Fruit fly (Drosophila melanogaster) whole organism, embryonic: ENCODE data around the gene Art3.

ENCODE experiments used
- B-H1 ChIP-seq: fragments of 200-800 bp; sonication (Bioruptor generic); IDR thresholded peaks from 3 replicates; pipeline ENCODE4 v1.3.6; 2022; ENCODE audit warnings: missing biosample characterization, missing genetic modification characterization
- C15 ChIP-seq: fragments of 200-800 bp; sonication (Bioruptor generic); IDR thresholded peaks from 3 replicates; pipeline ENCODE4 v1.3.6; 2022; ENCODE audit warnings: missing biosample characterization, missing genetic modification characterization
- CG11560 ChIP-seq: fragments of 200-800 bp; sonication (Bioruptor generic); IDR thresholded peaks from 3 replicates; pipeline ENCODE4 v1.3.6; 2022; ENCODE audit warnings: missing biosample characterization, missing genetic modification characterization
- CG1233 ChIP-seq: fragments of 200-800 bp; sonication (Bioruptor generic); optimal IDR thresholded peaks from 4 replicates; lab custom pipeline; 2018; ENCODE audit warnings: missing biosample characterization, mild to moderate bottlenecking, missing genetic modification characterization
- CG12769 ChIP-seq: fragments of 200-800 bp; sonication (Bioruptor generic); optimal IDR thresholded peaks from 2 replicates; lab custom pipeline; 2019; ENCODE audit warnings: missing biosample characterization, mild to moderate bottlenecking, missing genetic modification characterization, moderate library complexity
- CG1603 ChIP-seq: fragments of 200-800 bp; sonication (Bioruptor generic); optimal IDR thresholded peaks from 2 replicates; lab custom pipeline; 2019; ENCODE audit warnings: missing biosample characterization, mild to moderate bottlenecking, missing genetic modification characterization, moderate library complexity
- CG17829 ChIP-seq: fragments of 200-800 bp; optimal IDR thresholded peaks from 2 replicates; lab custom pipeline; 2019; ENCODE audit warnings: missing biosample characterization, mild to moderate bottlenecking, missing genetic modification characterization, moderate library complexity
- CG17912 ChIP-seq: fragments of 200-800 bp; sonication (Bioruptor generic); optimal IDR thresholded peaks from 2 replicates; lab custom pipeline; 2018; ENCODE audit warnings: missing biosample characterization, mild to moderate bottlenecking, missing genetic modification characterization
- CG2202 ChIP-seq: fragments of 200-800 bp; sonication (Bioruptor generic); optimal IDR thresholded peaks from 2 replicates; lab custom pipeline; 2018; ENCODE audit warnings: missing biosample characterization, mild to moderate bottlenecking, missing genetic modification characterization
- CG3065 ChIP-seq: fragments of 200-800 bp; sonication (Bioruptor generic); optimal IDR thresholded peaks from 2 replicates; lab custom pipeline; 2016; ENCODE audit warnings: missing biosample characterization, missing genetic modification characterization
- CG32772 ChIP-seq: fragments of 200-800 bp; sonication (Bioruptor generic); IDR thresholded peaks from 2 replicates; pipeline ENCODE4 v1.3.6; 2022; ENCODE audit warnings: missing biosample characterization, missing genetic modification characterization
- CG3726 ChIP-seq: fragments of 200-800 bp; sonication (Bioruptor generic); IDR thresholded peaks from 3 replicates; pipeline ENCODE4, ENCODE4 v1.3.6; 2022; ENCODE audit warnings: missing biosample characterization, missing genetic modification characterization
- CG5245 ChIP-seq: fragments of 200-800 bp; sonication (Bioruptor generic); optimal IDR thresholded peaks from 3 replicates; lab custom pipeline; 2016; ENCODE audit warnings: missing biosample characterization, missing genetic modification characterization
- CG6254 ChIP-seq: fragments of 200-800 bp; sonication (Bioruptor generic); optimal IDR thresholded peaks from 3 replicates; lab custom pipeline; 2017; ENCODE audit warnings: mild to moderate bottlenecking, missing biosample characterization, missing genetic modification reagents, missing genetic modification characterization
- CG6765 ChIP-seq: fragments of 200-800 bp; sonication (Bioruptor generic); optimal IDR thresholded peaks from 3 replicates; lab custom pipeline; 2017; ENCODE audit warnings: missing biosample characterization, mild to moderate bottlenecking, missing genetic modification characterization
- CG8089 ChIP-seq: fragments of 200-800 bp; sonication (Bioruptor generic); optimal IDR thresholded peaks from 3 replicates; lab custom pipeline; 2016; ENCODE audit warnings: missing biosample characterization, missing genetic modification characterization
- CG8765 ChIP-seq: fragments of 200-800 bp; sonication (Bioruptor generic); IDR thresholded peaks from 2 replicates; pipeline ENCODE4 v1.3.6; 2022; ENCODE audit warnings: missing biosample characterization, missing genetic modification characterization
- CG9215 ChIP-seq: fragments of 200-800 bp; sonication (Bioruptor generic); IDR thresholded peaks from 2 replicates; pipeline ENCODE4 v1.3.6; 2022; ENCODE audit warnings: missing biosample characterization, missing genetic modification characterization
- CG9876 ChIP-seq: fragments of 200-800 bp; sonication (Bioruptor generic); optimal IDR thresholded peaks from 2 replicates; lab custom pipeline; 2016; ENCODE audit warnings: missing biosample characterization, missing genetic modification characterization
- CTCF ChIP-seq: fragments of 200-800 bp; sonication (Bioruptor generic); optimal IDR thresholded peaks from 2 replicates; lab custom pipeline; 2017; ENCODE audit warnings: missing biosample characterization, mild to moderate bottlenecking, missing genetic modification characterization, moderate library complexity
- CkIIα-i1 ChIP-seq: fragments of 200-800 bp; sonication (Bioruptor generic); IDR thresholded peaks from 2 replicates; pipeline ENCODE4 v1.3.6; 2022; ENCODE audit warnings: missing biosample characterization, missing genetic modification characterization
- Dip3 ChIP-seq: fragments of 200-800 bp; sonication (Bioruptor generic); optimal IDR thresholded peaks from 3 replicates; lab custom pipeline; 2016; ENCODE audit warnings: missing biosample characterization, missing genetic modification characterization
- Doc3 ChIP-seq: fragments of 200-800 bp; sonication (Bioruptor generic); IDR thresholded peaks from 3 replicates; pipeline ENCODE4 v1.3.6; 2022; ENCODE audit warnings: missing biosample characterization, missing genetic modification characterization; ENCODE audit not compliant: partially characterized antibody
- Fer3 ChIP-seq: fragments of 200-800 bp; sonication (Bioruptor generic); optimal IDR thresholded peaks from 2 replicates; lab custom pipeline; 2018; ENCODE audit warnings: missing biosample characterization, mild to moderate bottlenecking, missing genetic modification characterization, moderate library complexity
- GATAe ChIP-seq: fragments of 200-800 bp; sonication (Bioruptor generic); conservative IDR thresholded peaks from 2 replicates; pipeline ENCODE4 v1.3.6; 2022; ENCODE audit warnings: missing biosample characterization, missing genetic modification characterization
- Jarid2 ChIP-seq: fragments of 200-800 bp; sonication (Bioruptor generic); optimal IDR thresholded peaks from 3 replicates; lab custom pipeline; 2017; ENCODE audit warnings: mild to moderate bottlenecking, missing biosample characterization, missing genetic modification reagents, missing genetic modification characterization
- Mrtf ChIP-seq: fragments of 200-800 bp; sonication (Bioruptor generic); IDR thresholded peaks from 3 replicates; pipeline ENCODE4 v1.3.6; 2022; ENCODE audit warnings: missing biosample characterization, missing genetic modification characterization
- Myb ChIP-seq: fragments of 200-800 bp; sonication (Bioruptor generic); optimal IDR thresholded peaks from 2 replicates; lab custom pipeline; 2016; ENCODE audit warnings: missing biosample characterization, missing genetic modification characterization
- Pdp1 ChIP-seq, 2 experiments: fragments of 200-800 bp; sonication (Bioruptor generic); optimal IDR thresholded peaks; 3 replicates each; lab custom pipeline; 2016; ENCODE audit warnings: missing biosample characterization in 2 of 2, missing genetic modification characterization in 2 of 2, mild to moderate bottlenecking in 1 of 2, moderate library complexity in 1 of 2
- Poxn ChIP-seq: fragments of 200-800 bp; sonication (Bioruptor generic); IDR thresholded peaks from 2 replicates; pipeline ENCODE4 v1.3.6; 2022; ENCODE audit warnings: missing biosample characterization, missing genetic modification characterization
- Ravus ChIP-seq: fragments of 200-800 bp; sonication (Bioruptor generic); IDR thresholded peaks from 2 replicates; pipeline ENCODE4 v1.3.6; 2022; ENCODE audit warnings: missing biosample characterization, missing genetic modification characterization
- Sox100B ChIP-seq: fragments of 200-800 bp; sonication (Bioruptor generic); optimal IDR thresholded peaks from 3 replicates; lab custom pipeline; 2018; ENCODE audit warnings: missing biosample characterization, mild to moderate bottlenecking, missing genetic modification characterization
- Spps ChIP-seq: fragments of 200-800 bp; sonication (Bioruptor generic); optimal IDR thresholded peaks from 2 replicates; lab custom pipeline; 2018; ENCODE audit warnings: missing biosample characterization, mild to moderate bottlenecking, missing genetic modification characterization
- Taf1 ChIP-seq: fragments of 200-800 bp; sonication (Bioruptor generic); IDR thresholded peaks from 2 replicates; pipeline ENCODE4 v1.3.6; 2022; ENCODE audit warnings: missing biosample characterization, missing genetic modification characterization
- bab2 ChIP-seq: fragments of 200-800 bp; sonication (Bioruptor generic); optimal IDR thresholded peaks from 2 replicates; lab custom pipeline; 2016; ENCODE audit warnings: missing biosample characterization, missing genetic modification characterization
- bsh ChIP-seq, 2 experiments: fragments of 200-800 bp; sonication (Bioruptor generic); optimal IDR thresholded peaks; 2 replicates each; lab custom pipeline; 2017 to 2018; ENCODE audit warnings: mild to moderate bottlenecking in 2 of 2, missing biosample characterization in 2 of 2, missing genetic modification characterization in 2 of 2, moderate library complexity in 1 of 2
- chinmo ChIP-seq: fragments of 200-800 bp; sonication (Bioruptor generic); IDR thresholded peaks from 4 replicates; pipeline ENCODE4 v1.3.6; 2022; ENCODE audit warnings: missing biosample characterization, missing genetic modification characterization; ENCODE audit not compliant: partially characterized antibody
- chm ChIP-seq: fragments of 200-800 bp; sonication (Bioruptor generic); IDR thresholded peaks from 2 replicates; pipeline ENCODE4 v1.3.6; 2022; ENCODE audit warnings: missing biosample characterization, missing genetic modification characterization
- crp ChIP-seq, 2 experiments: fragments of 200-800 bp; sonication (Bioruptor generic); optimal IDR thresholded peaks; 2 replicates in 1 of 2; 3 replicates in 1 of 2; lab custom pipeline; 2017; ENCODE audit warnings: missing biosample characterization in 2 of 2, missing genetic modification characterization in 2 of 2, mild to moderate bottlenecking in 1 of 2, moderate library complexity in 1 of 2
- da ChIP-seq: fragments of 200-800 bp; sonication (Bioruptor generic); optimal IDR thresholded peaks from 2 replicates; lab custom pipeline; 2016; ENCODE audit warnings: missing biosample characterization, missing genetic modification characterization
- insv ChIP-seq, 2 experiments: fragments of 200-800 bp; sonication (Bioruptor generic); optimal IDR thresholded peaks; 3 replicates each; lab custom pipeline; 2016 to 2018; ENCODE audit warnings: missing biosample characterization in 2 of 2, missing genetic modification characterization in 2 of 2
- lab ChIP-seq: fragments of 200-800 bp; sonication (Bioruptor generic); optimal IDR thresholded peaks from 3 replicates; lab custom pipeline; 2017; ENCODE audit warnings: missing biosample characterization, missing genetic modification characterization, mild to moderate bottlenecking, moderate library complexity, missing genetic modification reagents
- luna ChIP-seq: fragments of 200-800 bp; sonication (Bioruptor generic); optimal IDR thresholded peaks from 2 replicates; lab custom pipeline; 2016; ENCODE audit warnings: missing biosample characterization, missing genetic modification characterization
- oc ChIP-seq: fragments of 200-800 bp; sonication (Bioruptor generic); optimal IDR thresholded peaks from 2 replicates; lab custom pipeline; 2018; ENCODE audit warnings: missing biosample characterization, mild to moderate bottlenecking, missing genetic modification characterization, moderate library complexity
- p53 ChIP-seq: fragments of 200-800 bp; sonication (Bioruptor generic); optimal IDR thresholded peaks from 2 replicates; lab custom pipeline; 2016; ENCODE audit warnings: missing biosample characterization, missing genetic modification characterization
- pnt ChIP-seq: fragments of 200-800 bp; sonication (Bioruptor generic); optimal IDR thresholded peaks from 3 replicates; lab custom pipeline; 2016; ENCODE audit warnings: missing biosample characterization, missing genetic modification characterization
- pzg ChIP-seq: fragments of 200-800 bp; sonication (Bioruptor generic); optimal IDR thresholded peaks from 3 replicates; lab custom pipeline; 2018; ENCODE audit warnings: missing biosample characterization, mild to moderate bottlenecking, missing genetic modification characterization, moderate library complexity
- ranshi ChIP-seq: fragments of 200-800 bp; sonication (Bioruptor generic); IDR thresholded peaks from 2 replicates; pipeline ENCODE4 v1.3.6; 2022; ENCODE audit warnings: missing biosample characterization, missing genetic modification characterization
- sens ChIP-seq: fragments of 200-800 bp; sonication (Bioruptor generic); peaks from one replicate; lab custom pipeline; 2016; ENCODE audit warnings: missing biosample characterization, missing genetic modification characterization
- sim ChIP-seq: fragments of 200-800 bp; sonication (Bioruptor generic); IDR thresholded peaks from 2 replicates; pipeline ENCODE4 v1.3.6; 2022; ENCODE audit warnings: missing biosample characterization, missing genetic modification characterization
- tx ChIP-seq: fragments of 200-800 bp; sonication (Bioruptor generic); optimal IDR thresholded peaks from 2 replicates; lab custom pipeline; 2016; ENCODE audit warnings: missing biosample characterization, missing genetic modification characterization

The Art3 gene

dm6 chr3R:15275158-15275623 lies 46.0 kb upstream of the Art3 start, which contains the start of the genes Cp190 and CG4338 (continued):
- TF ChIP-seq Doc3 (GFP tag; lab: Robert Waterston, UW): peak; percentile 61; the same call in 2 of the 3 replicates
- TF ChIP-seq CG9876 (GFP tag; lab: Kevin White, UChicago): peak; percentile 66
- peak; percentile 97 for TF ChIP-seq CG32772
- TF ChIP-seq pnt (GFP tag; lab: Kevin White, UChicago): peak; percentile 83
- TF ChIP-seq CG11560 (tag; lab: Robert Waterston, UW): peak; percentile 90
- TF ChIP-seq Pdp1 (GFP tag; optimal IDR thresholded peaks at IDR 0.05; lab: Kevin White, UChicago): peak; percentile 94 to 95
- peak; percentile 93 for TF ChIP-seq chm
- TF ChIP-seq crp (GFP tag; optimal IDR thresholded peaks at IDR 0.05; lab: Kevin White, UChicago): peak; percentile 6 to 70
- peak; percentile 97 for TF ChIP-seq Spps (tag; lab: Kevin White, UChicago)
- peak; percentile 90 for TF ChIP-seq Dip3 (GFP tag; lab: Kevin White, UChicago)
- TF ChIP-seq pzg (GFP tag; lab: Kevin White, UChicago): peak; percentile 78
- peak; percentile 95 for TF ChIP-seq CG3065
- TF ChIP-seq insv (GFP tag; optimal IDR thresholded peaks at IDR 0.05; lab: Kevin White, UChicago): peak in 1 of 2 experiments; percentile 85
- TF ChIP-seq Ravus (GFP tag; lab: Robert Waterston, UW): peak; percentile 89
- peak; percentile 89 for TF ChIP-seq tx
- peak; percentile 97 for TF ChIP-seq CG12769 (tag; lab: Kevin White, UChicago)
- peak; percentile 79 for TF ChIP-seq Myb (GFP tag; lab: Kevin White, UChicago)
- peak; percentile 96 for TF ChIP-seq CG6765 (GFP tag; lab: Kevin White, UChicago)
- peak; percentile 89 for TF ChIP-seq CG8765
- peak; percentile 89 for TF ChIP-seq Poxn
- peak; percentile 98 for TF ChIP-seq Sox100B (GFP tag; lab: Kevin White, UChicago)
- peak; percentile 99 for TF ChIP-seq CG17829 (tag; lab: Kevin White, UChicago)
- peak; percentile 68 for TF ChIP-seq CTCF (GFP tag; lab: Kevin White, UChicago)
- peak; percentile 84 for TF ChIP-seq Jarid2 (GFP tag; lab: Kevin White, UChicago)
- peak; percentile 91 for TF ChIP-seq B-H1
- TF ChIP-seq GATAe (GFP tag; lab: Robert Waterston, UW): peak; percentile 80
- peak; percentile 99 for TF ChIP-seq Fer3 (tag; lab: Kevin White, UChicago)
- 0 out of 2 replicates have a peak, but pooled peaks have one; percentile 13 for TF ChIP-seq CkIIα-i1 (GFP tag; lab: Robert Waterston, UW)
- TF ChIP-seq CG5245 (GFP tag; lab: Kevin White, UChicago): peak; percentile 93
- TF ChIP-seq CG17912 (GFP tag; lab: Kevin White, UChicago): peak; percentile 93
- peak; percentile 96 for TF ChIP-seq CG3726 (GFP tag; lab: Robert Waterston, UW)
- peak; percentile 93 for TF ChIP-seq bab2 (GFP tag; lab: Kevin White, UChicago)
- TF ChIP-seq da (GFP tag; lab: Kevin White, UChicago): peak; percentile 73
- TF ChIP-seq luna (GFP tag; lab: Kevin White, UChicago): peak; percentile 65
- TF ChIP-seq CG9215 (GFP tag; lab: Robert Waterston, UW): peak; percentile 97
- peak; percentile 98 for TF ChIP-seq CG1233
- TF ChIP-seq ranshi (GFP tag; lab: Robert Waterston, UW): peak; percentile 96
- peak; percentile 99 for TF ChIP-seq sens (GFP tag; lab: Kevin White, UChicago)
- peak; percentile 94 for TF ChIP-seq Mrtf
- peak; percentile 86 for TF ChIP-seq C15 (GFP tag; lab: Robert Waterston, UW)
- TF ChIP-seq sim: peak; percentile 91
- 0 out of 4 replicates have a peak, but pooled peaks have one; percentile 68 for TF ChIP-seq chinmo (GFP tag; lab: Robert Waterston, UW)
- peak; percentile 91 for TF ChIP-seq Taf1 (GFP tag; lab: Robert Waterston, UW)
- peak; percentile 97 for TF ChIP-seq CG2202 (tag; lab: Kevin White, UChicago)
- peak; percentile 98 for TF ChIP-seq lab (GFP tag; lab: Kevin White, UChicago)
- peak; percentile 93 for TF ChIP-seq CG6254 (GFP tag; lab: Kevin White, UChicago)
- TF ChIP-seq CG8089: peak; percentile 83
- TF ChIP-seq CG1603: peak; percentile 92
- peak; percentile 98 for TF ChIP-seq oc
- peak; percentile 55 for TF ChIP-seq p53 (GFP tag; lab: Kevin White, UChicago)
- peak; percentile 87 to 98 for TF ChIP-seq bsh (GFP tag; optimal IDR thresholded peaks at IDR 0.05; lab: Kevin White, UChicago)
